Worm (Caenorhabditis elegans) whole organism, L3 larva: ENCODE data around the gene R160.13.

Source experiments
- R02D3.7 ChIP-seq: fragments of 150-350 bp; optimal IDR thresholded peaks from 2 replicates; lab custom pipeline; 2014; ENCODE audit warnings: missing biosample characterization, missing genetic modification characterization
- aly-2 ChIP-seq: fragments of 150-350 bp; optimal IDR thresholded peaks from 2 replicates; lab custom pipeline; 2014; ENCODE audit warnings: missing biosample characterization, missing genetic modification characterization
- ama-1 ChIP-seq: fragments of 150-350 bp; optimal IDR thresholded peaks from 2 replicates; lab custom pipeline; 2018
- ceh-16 ChIP-seq: sonication (generic microtip); optimal IDR thresholded peaks from 2 replicates; lab custom pipeline; 2017; ENCODE audit warnings: missing biosample characterization, missing genetic modification characterization
- ceh-28 ChIP-seq: fragments of 150-350 bp; optimal IDR thresholded peaks from 2 replicates; lab custom pipeline; 2014; ENCODE audit warnings: missing biosample characterization, missing genetic modification reagents, missing genetic modification characterization
- ceh-82 ChIP-seq: fragments of 150-350 bp; optimal IDR thresholded peaks from 2 replicates; lab custom pipeline; 2014; ENCODE audit warnings: missing biosample characterization, missing genetic modification characterization
- ceh-9 ChIP-seq: sonication (generic microtip); optimal IDR thresholded peaks from 2 replicates; lab custom pipeline; 2018; ENCODE audit warnings: missing biosample characterization, missing genetic modification characterization
- egl-27 ChIP-seq: sonication (generic microtip); optimal IDR thresholded peaks from 4 replicates; lab custom pipeline; 2017; ENCODE audit warnings: missing biosample characterization, missing genetic modification reagents, missing genetic modification characterization
- egl-5 ChIP-seq: fragments of 150-350 bp; optimal IDR thresholded peaks from 2 replicates; lab custom pipeline; 2017; ENCODE audit warnings: missing biosample characterization, missing genetic modification reagents, missing genetic modification characterization, inconsistent platforms
- elt-1 ChIP-seq: fragments of 150-350 bp; optimal IDR thresholded peaks from 2 replicates; lab custom pipeline; 2014; ENCODE audit warnings: missing biosample characterization, missing genetic modification characterization
- elt-3 ChIP-seq, 3 experiments: fragments of 150-350 bp in 1 of 3; sonication (generic microtip) in 2 of 3; optimal IDR thresholded peaks; 2 replicates in 2 of 3; 4 replicates in 1 of 3; lab custom pipeline; 2014 to 2017; ENCODE audit warnings: missing biosample characterization in 3 of 3, missing genetic modification characterization in 3 of 3
- fkh-10 ChIP-seq: sonication (generic microtip); optimal IDR thresholded peaks from 2 replicates; lab custom pipeline; 2017; ENCODE audit warnings: missing biosample characterization, missing genetic modification reagents, missing genetic modification characterization
- fkh-2 ChIP-seq: fragments of 150-350 bp; optimal IDR thresholded peaks from 2 replicates; lab custom pipeline; 2014; ENCODE audit warnings: missing biosample characterization, missing genetic modification reagents, missing genetic modification characterization
- fos-1 ChIP-seq: fragments of 150-350 bp; optimal IDR thresholded peaks from 2 replicates; lab custom pipeline; 2014; ENCODE audit warnings: missing biosample characterization, missing genetic modification characterization
- hmg-11 ChIP-seq: sonication (generic microtip); optimal IDR thresholded peaks from 2 replicates; lab custom pipeline; 2016; ENCODE audit warnings: missing genetic modification characterization, missing compliant biosample characterization
- jun-1 ChIP-seq: fragments of 150-350 bp; optimal IDR thresholded peaks from 2 replicates; lab custom pipeline; 2014; ENCODE audit warnings: missing biosample characterization, missing genetic modification reagents, missing genetic modification characterization
- lin-15B ChIP-seq: fragments of 150-350 bp; optimal IDR thresholded peaks from 2 replicates; lab custom pipeline; 2014; ENCODE audit warnings: missing biosample characterization, missing genetic modification characterization
- lsy-12 ChIP-seq: sonication (generic microtip); optimal IDR thresholded peaks from 2 replicates; lab custom pipeline; 2016; ENCODE audit warnings: mild to moderate bottlenecking, missing genetic modification characterization, missing compliant biosample characterization
- nfya-1 ChIP-seq: sonication (generic microtip); optimal IDR thresholded peaks from 2 replicates; lab custom pipeline; 2017; ENCODE audit warnings: missing genetic modification characterization, mild to moderate bottlenecking, missing compliant biosample characterization, antibody characterized with exemption, moderate library complexity; ENCODE audit not compliant: insufficient read depth
- nhr-11 ChIP-seq: fragments of 150-350 bp; optimal IDR thresholded peaks from 2 replicates; lab custom pipeline; 2014; ENCODE audit warnings: missing biosample characterization, missing genetic modification characterization
- nhr-12 ChIP-seq: fragments of 150-350 bp; optimal IDR thresholded peaks from 2 replicates; lab custom pipeline; 2014; ENCODE audit warnings: missing biosample characterization, missing genetic modification characterization
- nhr-237 ChIP-seq: fragments of 150-350 bp; optimal IDR thresholded peaks from 2 replicates; lab custom pipeline; 2014; ENCODE audit warnings: missing biosample characterization, missing genetic modification characterization
- nhr-25 ChIP-seq: sonication (generic microtip); optimal IDR thresholded peaks from 2 replicates; lab custom pipeline; 2017; ENCODE audit warnings: missing biosample characterization, missing genetic modification characterization
- nhr-28 ChIP-seq: fragments of 150-350 bp; optimal IDR thresholded peaks from 2 replicates; lab custom pipeline; 2014; ENCODE audit warnings: missing biosample characterization, missing genetic modification characterization
- nhr-43 ChIP-seq: sonication (generic microtip); optimal IDR thresholded peaks from 2 replicates; lab custom pipeline; 2016; ENCODE audit warnings: mild to moderate bottlenecking, missing genetic modification characterization, missing compliant biosample characterization; ENCODE audit not compliant: poor library complexity, severe bottlenecking
- nhr-67 ChIP-seq: fragments of 150-350 bp; optimal IDR thresholded peaks from 2 replicates; lab custom pipeline; 2014; ENCODE audit warnings: missing biosample characterization, missing genetic modification characterization
- nhr-76 ChIP-seq: fragments of 150-350 bp; sonication (generic microtip); optimal IDR thresholded peaks from 5 replicates; lab custom pipeline; 2014; ENCODE audit warnings: missing biosample characterization, missing genetic modification characterization
- nhr-77 ChIP-seq: fragments of 150-350 bp; optimal IDR thresholded peaks from 2 replicates; lab custom pipeline; 2014; ENCODE audit warnings: missing biosample characterization, missing genetic modification characterization
- pqm-1 ChIP-seq: fragments of 150-350 bp; optimal IDR thresholded peaks from 2 replicates; lab custom pipeline; 2017; ENCODE audit warnings: missing biosample characterization, missing genetic modification characterization, inconsistent platforms
- skn-1 ChIP-seq: fragments of 150-350 bp; optimal IDR thresholded peaks from 2 replicates; lab custom pipeline; 2014; ENCODE audit warnings: missing biosample characterization, missing genetic modification characterization
- snpc-4 ChIP-seq: fragments of 150-350 bp; optimal IDR thresholded peaks from 2 replicates; lab custom pipeline; 2014; ENCODE audit warnings: missing biosample characterization, missing genetic modification characterization
- tbx-2 ChIP-seq: sonication (generic microtip); optimal IDR thresholded peaks from 2 replicates; lab custom pipeline; 2016; ENCODE audit warnings: mild to moderate bottlenecking, missing genetic modification characterization, missing compliant biosample characterization
- unc-62 ChIP-seq: fragments of 150-350 bp; sonication (generic microtip); optimal IDR thresholded peaks from 4 replicates; lab custom pipeline; 2014; ENCODE audit warnings: missing biosample characterization, missing genetic modification reagents, missing genetic modification characterization
- ztf-11 ChIP-seq: fragments of 150-350 bp; optimal IDR thresholded peaks from 2 replicates; lab custom pipeline; 2014; ENCODE audit warnings: missing biosample characterization, missing genetic modification characterization
- ztf-4 ChIP-seq: fragments of 150-350 bp; optimal IDR thresholded peaks from 2 replicates; lab custom pipeline; 2014; ENCODE audit warnings: missing biosample characterization, missing genetic modification characterization

R160.13 gene

ce11 chrX:4388834-4389409, 17.6 kb upstream of the R160.13 start, which contains the start of gene dpy-23 (continued):
- TF ChIP-seq nhr-67 (tag; lab: Kevin White, UChicago) (peak; percentile 37), jun-1 (peak; percentile 96), lin-15B (tag; lab: Kevin White, UChicago) (peak; percentile 77), ceh-16 (tag; lab: Kevin White, UChicago) (no peak), nhr-28 (tag; lab: Kevin White, UChicago) (no peak), elt-1 (tag; lab: Kevin White, UChicago) (peak; percentile 76)

- no peak for TF ChIP-seq jun-1
- no peak for TF ChIP-seq egl-27 (tag; lab: Kevin White, UChicago)
- no peak for TF ChIP-seq R02D3.7
- TF ChIP-seq ztf-11: no peak
- TF ChIP-seq nhr-25 (tag; lab: Kevin White, UChicago): peak; percentile 21
- no peak for TF ChIP-seq egl-5
- TF ChIP-seq nhr-11 (tag; lab: Kevin White, UChicago): no peak
These were observed 15.2 kb upstream of the R160.13 start for ce11 chrX:4386493-4386892.

ce11 chrX:4383316-4383936, 12.1 kb upstream of the R160.13 start, which contains the start of gene lst-2:
Gene lst-2, minus strand, starts transcription at chrX:4383366.
- TF ChIP-seq unc-62 (GFP tag; lab: Kevin White, UChicago) (no peak), egl-27 (tag; lab: Kevin White, UChicago) (no peak), nhr-28 (tag; lab: Kevin White, UChicago) (no peak), hmg-11 (tag; lab: Kevin White, UChicago) (no peak), fkh-10 (GFP tag; lab: Kevin White, UChicago) (no peak), nfya-1 (tag; lab: Kevin White, UChicago) (no peak)
- TF ChIP-seq, all 47 proteins: peak for 0

- TF ChIP-seq elt-3 (tag; optimal IDR thresholded peaks at IDR 0.05; lab: Kevin White, UChicago): no peak
- no peak for TF ChIP-seq ztf-4 (tag; lab: Kevin White, UChicago)
- TF ChIP-seq elt-1 (tag; lab: Kevin White, UChicago): no peak
- TF ChIP-seq fkh-2 (tag; lab: Kevin White, UChicago): no peak
- TF ChIP-seq hmg-11 (tag; lab: Kevin White, UChicago): no peak
- TF ChIP-seq skn-1 (tag; lab: Kevin White, UChicago): no peak
- no peak for TF ChIP-seq lin-15B (tag; lab: Kevin White, UChicago)
- TF ChIP-seq egl-27 (tag; lab: Kevin White, UChicago): no peak
- no peak for TF ChIP-seq ama-1
- TF ChIP-seq nhr-11 (tag; lab: Kevin White, UChicago): no peak
- TF ChIP-seq nhr-237: no peak
- TF ChIP-seq nhr-12 (tag; lab: Kevin White, UChicago): no peak
- no peak for TF ChIP-seq tbx-2 (tag; lab: Kevin White, UChicago)
- TF ChIP-seq nhr-25 (tag; lab: Kevin White, UChicago): no peak
- TF ChIP-seq ceh-82 (tag; lab: Kevin White, UChicago): no peak
- no peak for TF ChIP-seq nhr-77 (tag; lab: Kevin White, UChicago)
These were observed 6.4 kb upstream of the R160.13 start, which contains the start of gene R160.12 for ce11 chrX:4377689-4378088. Gene R160.12, minus strand, starts transcription at chrX:4377789.

- TF ChIP-seq pqm-1 (no peak), fos-1 (tag; lab: Kevin White, UChicago) (no peak), ceh-9 (tag; lab: Kevin White, UChicago) (no peak), nhr-28 (tag; lab: Kevin White, UChicago) (no peak), nhr-25 (tag; lab: Kevin White, UChicago) (no peak)
These were observed 5.5 kb upstream of the R160.13 start, which contains the start of gene R160.2 for ce11 chrX:4376801-4377200. Gene R160.2, minus strand, starts transcription at chrX:4376901.

ce11 chrX:4373123-4373522, 1.8 kb upstream of the R160.13 start, which contains the start of gene R160.6:
Gene R160.6, minus strand, starts transcription at chrX:4373223.
- no peak for TF ChIP-seq nhr-25 (tag; lab: Kevin White, UChicago)
- no peak for TF ChIP-seq snpc-4 (tag; lab: Kevin White, UChicago)
- TF ChIP-seq lsy-12: no peak
- TF ChIP-seq ztf-11: no peak
- no peak for TF ChIP-seq nhr-43 (tag; lab: Kevin White, UChicago)
- TF ChIP-seq ceh-28 (tag; lab: Kevin White, UChicago): no peak
- TF ChIP-seq tbx-2 (tag; lab: Kevin White, UChicago): no peak
- TF ChIP-seq aly-2: no peak
- TF ChIP-seq nhr-76 (tag; lab: Kevin White, UChicago): no peak
- TF ChIP-seq ceh-82 (tag; lab: Kevin White, UChicago): no peak
